Fruit fly (Drosophila melanogaster): ENCODE data around the gene CG13460.

dm6 chr3L:15034714-15035076, 26.8 kb downstream of the CG13460 start:
- TF ChIP-seq EcR (GFP tag; optimal IDR thresholded peaks at IDR 0.05), result no peak
- no peak for TF ChIP-seq pan (optimal IDR thresholded peaks at IDR 0.05)
- no peak for TF ChIP-seq usp (GFP tag; optimal IDR thresholded peaks at IDR 0.05)
